Worm (Caenorhabditis elegans) whole organism, early embryonic: ENCODE data around the gene C13F10.6.
A peak's percentile ranks its signal among the peaks of the same experiment; 100 is the strongest.

Source experiments
- B0310.2 ChIP-seq: sonication (generic microtip); optimal IDR thresholded peaks from 2 replicates; lab custom pipeline; 2016; ENCODE audit warnings: mild to moderate bottlenecking, missing genetic modification characterization, missing compliant biosample characterization
- F13C5.2 ChIP-seq: sonication (generic microtip); optimal IDR thresholded peaks from 2 replicates; lab custom pipeline; 2017; ENCODE audit warnings: mild to moderate bottlenecking, missing genetic modification characterization, inconsistent platforms, missing compliant biosample characterization
- aly-1 ChIP-seq: sonication (generic microtip); optimal IDR thresholded peaks from 2 replicates; lab custom pipeline; 2016; ENCODE audit warnings: missing genetic modification characterization, missing compliant biosample characterization
- ama-1 ChIP-seq: fragments of 150-350 bp; optimal IDR thresholded peaks from 2 replicates; lab custom pipeline; 2014
- ceh-13 ChIP-seq: fragments of 200-800 bp; sonication (Bioruptor generic); optimal IDR thresholded peaks from 2 replicates; lab custom pipeline; 2018; ENCODE audit warnings: mild to moderate bottlenecking, missing genetic modification characterization, missing compliant biosample characterization
- ceh-36 ChIP-seq: sonication (generic microtip); optimal IDR thresholded peaks from 2 replicates; lab custom pipeline; 2016; ENCODE audit warnings: missing genetic modification characterization, inconsistent platforms, missing compliant biosample characterization
- ets-7 ChIP-seq: sonication (generic microtip); optimal IDR thresholded peaks from 2 replicates; lab custom pipeline; 2016; ENCODE audit warnings: missing genotype, missing genetic modification characterization, missing compliant biosample characterization
- flt-1 ChIP-seq: fragments of 200-800 bp; sonication (Bioruptor generic); IDR thresholded peaks from 2 replicates; pipeline ENCODE4 v1.3.6; 2022; ENCODE audit warnings: missing genetic modification characterization, missing compliant biosample characterization
- hmbx-1 ChIP-seq: sonication (generic microtip); optimal IDR thresholded peaks from 2 replicates; lab custom pipeline; 2016; ENCODE audit warnings: mild to moderate bottlenecking, missing genetic modification characterization, missing compliant biosample characterization
- hmg-4 ChIP-seq: fragments of 200-800 bp; sonication (Bioruptor generic); optimal IDR thresholded peaks from 2 replicates; lab custom pipeline; 2018; ENCODE audit warnings: mild to moderate bottlenecking, missing genetic modification characterization, missing compliant biosample characterization
- hnd-1 ChIP-seq: sonication (generic microtip); optimal IDR thresholded peaks from 2 replicates; lab custom pipeline; 2016; ENCODE audit warnings: missing genetic modification characterization, missing compliant biosample characterization
- pes-1 ChIP-seq: fragments of 200-800 bp; sonication (Bioruptor generic); IDR thresholded peaks from 2 replicates; pipeline ENCODE4 v1.3.6; 2022; ENCODE audit warnings: missing genetic modification reagents, missing genetic modification characterization, missing compliant biosample characterization
- scrt-1 ChIP-seq: fragments of 200-800 bp; sonication (Bioruptor generic); IDR thresholded peaks from 2 replicates; pipeline ENCODE4 v1.3.6; 2022; ENCODE audit warnings: missing genetic modification characterization, missing compliant biosample characterization
- sea-1 ChIP-seq: fragments of 200-800 bp; sonication (Bioruptor generic); conservative IDR thresholded peaks from 2 replicates; pipeline ENCODE4 v1.3.6; 2022; ENCODE audit warnings: missing genetic modification characterization, missing compliant biosample characterization
- tbx-11 ChIP-seq: fragments of 200-800 bp; sonication (Bioruptor generic); IDR thresholded peaks from 2 replicates; pipeline ENCODE4 v1.3.6; 2022; ENCODE audit warnings: missing genetic modification characterization, missing compliant biosample characterization
- tbx-37 ChIP-seq: fragments of 200-800 bp; sonication (Bioruptor generic); conservative IDR thresholded peaks from 2 replicates; pipeline ENCODE4 v1.3.6; 2022; ENCODE audit warnings: missing genetic modification reagents, missing genetic modification characterization, missing compliant biosample characterization
- tra-4 ChIP-seq: sonication (generic microtip); optimal IDR thresholded peaks from 2 replicates; lab custom pipeline; 2017; ENCODE audit warnings: missing genetic modification characterization, missing compliant biosample characterization

C13F10.6 gene

DNA sequence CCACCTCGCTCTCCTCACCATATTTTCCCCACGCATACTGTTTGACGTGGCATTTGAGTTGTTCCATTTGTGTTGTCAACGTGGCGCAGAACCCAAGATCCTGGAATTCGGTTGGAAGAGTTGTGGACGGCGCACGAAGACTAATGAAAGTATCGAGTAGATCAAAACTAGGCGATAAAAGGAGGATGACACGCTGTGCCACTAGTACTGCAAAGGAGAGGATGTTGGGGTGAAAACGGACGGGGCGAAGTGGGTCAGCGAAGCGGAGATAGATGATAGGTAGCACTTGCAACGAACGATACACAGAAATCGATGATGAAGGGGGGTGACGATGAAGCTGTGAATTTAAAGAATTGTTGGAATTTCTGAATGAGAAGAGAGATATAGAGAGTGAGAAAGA lies 26.1 kb upstream of the C13F10.6 start, which contains the start of gene C05C8.7:
Gene C05C8.7, minus strand, starts transcription at position 100 of the 400 bp plus-strand sequence.
- TF ChIP-seq ceh-36 (tag; lab: Kevin White, UChicago) (no peak), B0310.2 (tag; lab: Kevin White, UChicago) (no peak), sea-1 (GFP tag; lab: Robert Waterston, UW) (no peak), scrt-1 (GFP tag; lab: Robert Waterston, UW) (no peak), hmbx-1 (tag; lab: Kevin White, UChicago) (no peak), ceh-13 (GFP tag; lab: Kevin White, UChicago) (no peak), ama-1 (no peak), tbx-37 (GFP tag; lab: Robert Waterston, UW) (no peak), hnd-1 (tag; lab: Kevin White, UChicago) (no peak), F13C5.2 (no peak)

ce11 chrV:7239471-7239870 lies 18.6 kb upstream of the C13F10.6 start, which contains the start of gene C05C8.1:
C05C8.1 (plus strand) TSS chrV:7239771.
- no peak for TF ChIP-seq hmg-4 (GFP tag; lab: Kevin White, UChicago)
- no peak for TF ChIP-seq ama-1

ce11 chrV:7237133-7237532 lies 16.3 kb upstream of the C13F10.6 start, which contains the start of gene hyls-1:
hyls-1 (plus strand) TSS chrV:7237381.
- TF ChIP-seq hmg-4 (GFP tag; lab: Kevin White, UChicago) (peak; percentile 5), tbx-37 (GFP tag; lab: Robert Waterston, UW) (peak; percentile 41; the same call in 1 of the 2 replicates), F13C5.2 (peak; percentile 60), ama-1 (no peak)

DNA sequence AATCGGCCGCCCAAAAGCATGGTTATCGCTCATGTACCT lies 16.1 kb upstream of the C13F10.6 start, which contains the start of gene hpo-9:
Gene hpo-9, minus strand, starts transcription at position 37 of the 39 bp plus-strand sequence.
- TF ChIP-seq hmbx-1 (tag; lab: Kevin White, UChicago): no peak
- TF ChIP-seq tbx-37 (GFP tag; lab: Robert Waterston, UW): no peak
- TF ChIP-seq flt-1 (GFP tag; lab: Robert Waterston, UW): no peak

ce11 chrV:7236694-7237093 lies 15.9 kb upstream of the C13F10.6 start:
- TF ChIP-seq hmg-4 (GFP tag; lab: Kevin White, UChicago) (no peak), flt-1 (GFP tag; lab: Robert Waterston, UW) (no peak), ets-7 (no peak), ceh-36 (tag; lab: Kevin White, UChicago) (no peak), ceh-13 (GFP tag; lab: Kevin White, UChicago) (no peak)

- TF ChIP-seq flt-1 (GFP tag; lab: Robert Waterston, UW) (no peak), ceh-36 (tag; lab: Kevin White, UChicago) (no peak), ceh-13 (GFP tag; lab: Kevin White, UChicago) (no peak), F13C5.2 (no peak), tbx-11 (GFP tag; lab: Robert Waterston, UW) (no peak), pes-1 (GFP tag; lab: Robert Waterston, UW) (no peak), hnd-1 (tag; lab: Kevin White, UChicago) (no peak), hmg-4 (GFP tag; lab: Kevin White, UChicago) (no peak), ama-1 (no peak), sea-1 (GFP tag; lab: Robert Waterston, UW) (no peak), tra-4 (tag; lab: Kevin White, UChicago) (no peak)
Observed at ce11 chrV:7234726-7235125, 13.9 kb upstream of the C13F10.6 start, which contains the start of gene C05C8.5. C05C8.5 (minus strand) TSS chrV:7234826.

- TF ChIP-seq tra-4 (tag; lab: Kevin White, UChicago): no peak
- no peak for TF ChIP-seq tbx-11 (GFP tag; lab: Robert Waterston, UW)
- no peak for TF ChIP-seq ceh-13 (GFP tag; lab: Kevin White, UChicago)
- no peak for TF ChIP-seq ama-1
- TF ChIP-seq B0310.2 (tag; lab: Kevin White, UChicago): no peak
- no peak for TF ChIP-seq pes-1 (GFP tag; lab: Robert Waterston, UW)
- TF ChIP-seq hmbx-1 (tag; lab: Kevin White, UChicago): no peak
- no peak for TF ChIP-seq flt-1 (GFP tag; lab: Robert Waterston, UW)
Observed at ce11 chrV:7231524-7231923, 10.7 kb upstream of the C13F10.6 start.

DNA sequence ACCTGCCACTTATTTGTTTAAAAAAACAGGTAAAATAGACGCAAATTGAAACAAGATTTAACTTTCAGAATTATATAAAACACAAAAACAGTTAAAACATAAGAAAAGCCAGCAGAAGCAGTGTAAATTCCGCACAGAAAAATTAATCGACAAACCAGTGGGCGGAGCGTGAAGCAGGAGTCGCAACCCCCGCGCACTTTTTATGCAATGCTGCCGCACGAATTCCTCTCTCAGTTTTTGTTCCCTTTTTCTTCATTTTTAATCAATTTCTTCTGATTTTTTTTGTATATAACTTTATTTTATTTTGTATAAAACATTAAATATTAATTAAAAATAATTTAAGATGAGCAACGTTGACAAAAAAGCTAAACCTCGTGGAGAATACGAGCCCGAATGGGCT lies 10.0 kb upstream of the C13F10.6 start, which contains the start of the genes gei-6 and krr-1:
Gene gei-6, minus strand, starts transcription at position 2 of the 400 bp plus-strand sequence.
Gene krr-1, plus strand, starts transcription at position 344 of the 400 bp plus-strand sequence.
- TF ChIP-seq F13C5.2 (peak; percentile 90), ets-7 (no peak), sea-1 (GFP tag; lab: Robert Waterston, UW) (peak; percentile 90), B0310.2 (tag; lab: Kevin White, UChicago) (peak; percentile 66), hnd-1 (tag; lab: Kevin White, UChicago) (peak; percentile 70), tbx-11 (GFP tag; lab: Robert Waterston, UW) (peak; percentile 92), flt-1 (GFP tag; lab: Robert Waterston, UW) (peak; percentile 84), hmbx-1 (tag; lab: Kevin White, UChicago) (peak; percentile 31), scrt-1 (GFP tag; lab: Robert Waterston, UW) (peak; percentile 85), hmg-4 (GFP tag; lab: Kevin White, UChicago) (peak; percentile 83), pes-1 (GFP tag; lab: Robert Waterston, UW) (peak; percentile 90), tra-4 (tag; lab: Kevin White, UChicago) (no peak), ama-1 (no peak), ceh-13 (GFP tag; lab: Kevin White, UChicago) (peak; percentile 73), tbx-37 (GFP tag; lab: Robert Waterston, UW) (peak; percentile 88), ceh-36 (tag; lab: Kevin White, UChicago) (peak; percentile 87), aly-1 (peak; percentile 22)

DNA sequence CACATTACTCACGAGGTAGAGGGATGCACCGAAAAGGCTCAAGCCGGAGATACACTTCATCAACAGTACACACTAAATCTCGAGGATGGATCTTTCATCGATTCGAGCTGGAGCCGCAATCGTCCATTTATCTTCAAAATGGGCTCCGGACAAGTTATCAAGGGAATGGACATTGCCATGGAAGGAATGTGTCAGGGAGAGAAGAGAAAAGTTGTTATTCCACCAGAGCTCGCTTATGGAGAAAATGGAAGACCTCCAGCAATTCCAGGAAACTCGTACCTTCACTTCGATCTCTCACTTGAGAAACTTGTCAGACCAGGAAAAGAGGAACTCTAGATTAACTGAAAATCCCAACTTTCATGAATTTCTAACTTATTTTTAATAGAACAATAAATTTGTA lies 5.1 kb upstream of the C13F10.6 start:
- TF ChIP-seq pes-1 (GFP tag; lab: Robert Waterston, UW) (no peak), ama-1 (peak; percentile 75)
